Fruit fly (Drosophila melanogaster) whole organism, embryonic: ENCODE measurements around the gene CG6028.

Experiments used
- B-H2 ChIP-seq: fragments of 200-800 bp; sonication (Bioruptor generic); optimal IDR thresholded peaks from 2 replicates; lab custom pipeline; 2018; ENCODE audit warnings: missing biosample characterization, mild to moderate bottlenecking, missing genetic modification characterization
- Bgb ChIP-seq: fragments of 200-800 bp; sonication (Bioruptor generic); IDR thresholded peaks from 2 replicates; pipeline ENCODE4 v1.3.6; 2022; ENCODE audit warnings: missing biosample characterization, missing genetic modification characterization; ENCODE audit not compliant: partially characterized antibody
- BtbVII ChIP-seq: fragments of 200-800 bp; sonication (Bioruptor generic); optimal IDR thresholded peaks from 3 replicates; lab custom pipeline; 2017; ENCODE audit warnings: missing biosample characterization, mild to moderate bottlenecking, missing genetic modification characterization
- CG11560 ChIP-seq: fragments of 200-800 bp; sonication (Bioruptor generic); IDR thresholded peaks from 3 replicates; pipeline ENCODE4 v1.3.6; 2022; ENCODE audit warnings: missing biosample characterization, missing genetic modification characterization
- CG12071 ChIP-seq: fragments of 200-800 bp; sonication (Bioruptor generic); optimal IDR thresholded peaks from 3 replicates; lab custom pipeline; 2018; ENCODE audit warnings: missing biosample characterization, mild to moderate bottlenecking, missing genetic modification characterization
- CG13123 ChIP-seq: fragments of 200-800 bp; sonication (Bioruptor generic); optimal IDR thresholded peaks from 2 replicates; lab custom pipeline; 2016; ENCODE audit warnings: missing biosample characterization, missing genetic modification characterization
- CG15479 ChIP-seq: fragments of 200-800 bp; sonication (Bioruptor generic); optimal IDR thresholded peaks from 3 replicates; lab custom pipeline; 2019; ENCODE audit warnings: missing biosample characterization, mild to moderate bottlenecking, missing genetic modification characterization, moderate library complexity
- CG15696 ChIP-seq: fragments of 200-800 bp; sonication (Bioruptor generic); optimal IDR thresholded peaks from 2 replicates; lab custom pipeline; 2019; ENCODE audit warnings: missing biosample characterization, mild to moderate bottlenecking, missing genetic modification characterization, moderate library complexity
- CG1647 ChIP-seq: fragments of 200-800 bp; sonication (Bioruptor generic); optimal IDR thresholded peaks from 3 replicates; lab custom pipeline; 2016; ENCODE audit warnings: missing biosample characterization, missing genetic modification characterization
- CG16863 ChIP-seq: fragments of 200-800 bp; sonication (Bioruptor generic); optimal IDR thresholded peaks from 3 replicates; lab custom pipeline; 2016; ENCODE audit warnings: missing biosample characterization, missing genetic modification characterization
- CG17612 ChIP-seq: fragments of 200-800 bp; sonication (Bioruptor generic); IDR thresholded peaks from 2 replicates; pipeline ENCODE4 v1.3.6; 2022; ENCODE audit warnings: missing biosample characterization, missing genetic modification characterization
- CG17829 ChIP-seq: fragments of 200-800 bp; optimal IDR thresholded peaks from 2 replicates; lab custom pipeline; 2019; ENCODE audit warnings: missing biosample characterization, mild to moderate bottlenecking, missing genetic modification characterization, moderate library complexity
- CG18011 ChIP-seq: fragments of 200-800 bp; sonication (Bioruptor generic); optimal IDR thresholded peaks from 2 replicates; lab custom pipeline; 2017; ENCODE audit warnings: missing biosample characterization, missing genetic modification characterization, mild to moderate bottlenecking, moderate library complexity, missing genotype
- CG18764 ChIP-seq: fragments of 200-800 bp; sonication (Bioruptor generic); optimal IDR thresholded peaks from 3 replicates; lab custom pipeline; 2016; ENCODE audit warnings: missing biosample characterization, missing genetic modification characterization
- CG30020 ChIP-seq: fragments of 200-800 bp; optimal IDR thresholded peaks from 2 replicates; lab custom pipeline; 2019; ENCODE audit warnings: missing biosample characterization, mild to moderate bottlenecking, missing genetic modification characterization, moderate library complexity
- CG3726 ChIP-seq: fragments of 200-800 bp; sonication (Bioruptor generic); IDR thresholded peaks from 3 replicates; pipeline ENCODE4, ENCODE4 v1.3.6; 2022; ENCODE audit warnings: missing biosample characterization, missing genetic modification characterization
- CG3995 ChIP-seq: fragments of 200-800 bp; sonication (Bioruptor generic); optimal IDR thresholded peaks from 3 replicates; lab custom pipeline; 2016; ENCODE audit warnings: missing biosample characterization, missing genetic modification characterization
- CG4424 ChIP-seq: fragments of 200-800 bp; sonication (Bioruptor generic); optimal IDR thresholded peaks from 3 replicates; lab custom pipeline; 2016; ENCODE audit warnings: missing biosample characterization, missing genetic modification characterization
- CG6272 ChIP-seq: fragments of 200-800 bp; sonication (Bioruptor generic); IDR thresholded peaks from 2 replicates; pipeline ENCODE4 v1.3.6; 2022; ENCODE audit warnings: missing biosample characterization, missing genetic modification characterization
- CG6654 ChIP-seq: fragments of 200-800 bp; sonication (Bioruptor generic); optimal IDR thresholded peaks from 2 replicates; lab custom pipeline; 2017; ENCODE audit warnings: missing biosample characterization, mild to moderate bottlenecking, missing genetic modification characterization
- CG6689 ChIP-seq: fragments of 200-800 bp; sonication (Bioruptor generic); IDR thresholded peaks from 2 replicates; pipeline ENCODE4 v1.3.6; 2022; ENCODE audit warnings: missing biosample characterization, missing genetic modification characterization
- CG7745 ChIP-seq: fragments of 200-800 bp; sonication (Bioruptor generic); optimal IDR thresholded peaks from 2 replicates; lab custom pipeline; 2018; ENCODE audit warnings: missing biosample characterization, mild to moderate bottlenecking, missing genetic modification characterization, moderate library complexity
- CG9797 ChIP-seq: fragments of 200-800 bp; sonication (Bioruptor generic); optimal IDR thresholded peaks from 3 replicates; lab custom pipeline; 2018; ENCODE audit warnings: missing biosample characterization, mild to moderate bottlenecking, missing genetic modification characterization
- CG9932 ChIP-seq: fragments of 200-800 bp; sonication (Bioruptor generic); IDR thresholded peaks from 2 replicates; pipeline ENCODE4 v1.3.6; 2022; ENCODE audit warnings: missing biosample characterization, missing genetic modification characterization
- Dll ChIP-seq: fragments of 200-800 bp; sonication (Bioruptor generic); IDR thresholded peaks from 4 replicates; pipeline ENCODE4 v1.3.6; 2022; ENCODE audit warnings: missing biosample characterization, missing genetic modification characterization; ENCODE audit not compliant: partially characterized antibody
- E2f2 ChIP-seq: fragments of 200-800 bp; sonication (Bioruptor generic); IDR thresholded peaks from 2 replicates; pipeline ENCODE4 v1.3.6; 2022; ENCODE audit warnings: missing biosample characterization, missing genetic modification characterization
- Kr ChIP-seq: fragments of 200-800 bp; sonication (Bioruptor generic); optimal IDR thresholded peaks from 2 replicates; lab custom pipeline; 2017; ENCODE audit warnings: missing biosample characterization, mild to moderate bottlenecking, missing genetic modification characterization
- MESR4 ChIP-seq: fragments of 200-800 bp; sonication (Bioruptor generic); optimal IDR thresholded peaks from 2 replicates; lab custom pipeline; 2018; ENCODE audit warnings: missing biosample characterization, mild to moderate bottlenecking, missing genetic modification characterization, moderate library complexity
- MTF-1 ChIP-seq: fragments of 200-800 bp; sonication (Bioruptor generic); optimal IDR thresholded peaks from 2 replicates; lab custom pipeline; 2018; ENCODE audit warnings: missing biosample characterization, mild to moderate bottlenecking, missing genetic modification characterization, borderline replicate concordance
- Mes4 ChIP-seq: fragments of 200-800 bp; sonication (Bioruptor generic); optimal IDR thresholded peaks from 2 replicates; lab custom pipeline; 2016; ENCODE audit warnings: missing biosample characterization, missing genetic modification characterization
- Myb ChIP-seq: fragments of 200-800 bp; sonication (Bioruptor generic); optimal IDR thresholded peaks from 2 replicates; lab custom pipeline; 2016; ENCODE audit warnings: missing biosample characterization, missing genetic modification characterization
- Optix ChIP-seq: fragments of 200-800 bp; sonication (Bioruptor generic); IDR thresholded peaks from 3 replicates; pipeline ENCODE4 v1.3.6; 2022; ENCODE audit warnings: missing biosample characterization, missing genetic modification characterization
- Scr ChIP-seq: fragments of 200-800 bp; sonication (Bioruptor generic); IDR thresholded peaks from 2 replicates; pipeline ENCODE4 v1.3.6; 2022; ENCODE audit warnings: missing biosample characterization, missing genetic modification characterization; ENCODE audit not compliant: partially characterized antibody
- Side ChIP-seq: fragments of 200-800 bp; sonication (Bioruptor generic); optimal IDR thresholded peaks from 2 replicates; lab custom pipeline; 2016; ENCODE audit warnings: missing biosample characterization, missing genetic modification characterization
- Six4 ChIP-seq: fragments of 200-800 bp; sonication (Bioruptor generic); optimal IDR thresholded peaks from 2 replicates; lab custom pipeline; 2016; ENCODE audit warnings: missing biosample characterization, missing genetic modification characterization
- Stat92E ChIP-seq, 3 experiments: fragments of >200 bp in 2 of 3; fragments of 200-800 bp in 1 of 3; sonication (Bioruptor generic) in 1 of 3; optimal IDR thresholded peaks; 2 replicates each; lab custom pipeline; 2017 to 2019; ENCODE audit warnings: missing biosample characterization in 3 of 3, missing genetic modification characterization in 3 of 3, mild to moderate bottlenecking in 1 of 3, moderate library complexity in 1 of 3
- YL-1 ChIP-seq: fragments of 200-800 bp; sonication (Bioruptor generic); optimal IDR thresholded peaks from 3 replicates; lab custom pipeline; 2017; ENCODE audit warnings: missing biosample characterization, mild to moderate bottlenecking, missing genetic modification characterization
- amos ChIP-seq: fragments of 200-800 bp; sonication (Bioruptor generic); IDR thresholded peaks from 2 replicates; pipeline ENCODE4 v1.3.6; 2022; ENCODE audit warnings: missing biosample characterization, missing genetic modification characterization; ENCODE audit not compliant: partially characterized antibody
- az2 ChIP-seq: fragments of 200-800 bp; sonication (Bioruptor generic); optimal IDR thresholded peaks from 3 replicates; lab custom pipeline; 2016; ENCODE audit warnings: missing biosample characterization, missing genetic modification characterization
- gcm2 ChIP-seq: fragments of 200-800 bp; sonication (Bioruptor generic); optimal IDR thresholded peaks from 2 replicates; lab custom pipeline; 2016; ENCODE audit warnings: missing biosample characterization, missing genetic modification characterization
- gsb-n ChIP-seq: fragments of 200-800 bp; sonication (Bioruptor generic); optimal IDR thresholded peaks from 3 replicates; lab custom pipeline; 2018; ENCODE audit warnings: missing biosample characterization, mild to moderate bottlenecking, missing genetic modification characterization
- gt ChIP-seq: fragments of 200-800 bp; sonication (Bioruptor generic); IDR thresholded peaks from 2 replicates; pipeline ENCODE4 v1.3.6; 2022; ENCODE audit warnings: missing biosample characterization, missing genetic modification characterization
- kay ChIP-seq: fragments of 200-800 bp; sonication (Bioruptor generic); optimal IDR thresholded peaks from 2 replicates; lab custom pipeline; 2016; ENCODE audit warnings: missing biosample characterization, missing genetic modification characterization
- lab ChIP-seq: fragments of 200-800 bp; sonication (Bioruptor generic); optimal IDR thresholded peaks from 3 replicates; lab custom pipeline; 2017; ENCODE audit warnings: missing biosample characterization, missing genetic modification characterization, mild to moderate bottlenecking, moderate library complexity, missing genetic modification reagents
- nerfin-1 ChIP-seq: fragments of 200-800 bp; sonication (Bioruptor generic); optimal IDR thresholded peaks from 3 replicates; lab custom pipeline; 2019; ENCODE audit warnings: missing biosample characterization, mild to moderate bottlenecking, missing genetic modification characterization, moderate library complexity
- nerfin-2 ChIP-seq: fragments of 200-800 bp; sonication (Bioruptor generic); IDR thresholded peaks from 2 replicates; pipeline ENCODE4 v1.3.6; 2022; ENCODE audit warnings: missing biosample characterization, missing genetic modification characterization; ENCODE audit not compliant: partially characterized antibody
- pb ChIP-seq: fragments of 200-800 bp; sonication (Bioruptor generic); optimal IDR thresholded peaks from 3 replicates; lab custom pipeline; 2016; ENCODE audit warnings: missing biosample characterization, missing genetic modification characterization
- so ChIP-seq: fragments of 200-800 bp; sonication (Bioruptor generic); IDR thresholded peaks from 3 replicates; pipeline ENCODE4 v1.3.6; 2022; ENCODE audit warnings: missing biosample characterization, missing genetic modification characterization
- sqz ChIP-seq: fragments of 200-800 bp; sonication (Bioruptor generic); optimal IDR thresholded peaks from 3 replicates; lab custom pipeline; 2018; ENCODE audit warnings: missing biosample characterization, mild to moderate bottlenecking, missing genetic modification characterization
- unc-4 ChIP-seq: fragments of 200-800 bp; sonication (Bioruptor generic); IDR thresholded peaks from 2 replicates; pipeline ENCODE4 v1.3.6; 2022; ENCODE audit warnings: missing biosample characterization, missing genetic modification characterization; ENCODE audit not compliant: partially characterized antibody

Gene CG6028

dm6 chr3R:22034160-22034742 lies 8.9 kb upstream of the CG6028 start, which contains the start of the genes CG45099, CG6015, pit and Fadd:
Gene CG45099, minus strand, starts transcription at chr3R:22034286.
Gene CG6015, minus strand, starts transcription at chr3R:22034286.
Gene pit, plus strand, starts transcription at chr3R:22034298.
Gene Fadd, plus strand, starts transcription at chr3R:22034455.
- TF ChIP-seq Scr (GFP tag; lab: Robert Waterston, UW), result peak; percentile 71
- TF ChIP-seq nerfin-1 (tag; lab: Kevin White, UChicago), result peak; percentile 30
- TF ChIP-seq CG6654 (GFP tag; lab: Kevin White, UChicago), result no peak
- TF ChIP-seq Myb (GFP tag; lab: Kevin White, UChicago), result peak; percentile 25
- TF ChIP-seq CG15479 (GFP tag; lab: Kevin White, UChicago), result peak; percentile 31
- no peak for TF ChIP-seq CG1647 (GFP tag; lab: Kevin White, UChicago)
- no peak for TF ChIP-seq lab (GFP tag; lab: Kevin White, UChicago)
- TF ChIP-seq MTF-1 (GFP tag; lab: Kevin White, UChicago), result no peak
- no peak for TF ChIP-seq gsb-n (tag; lab: Kevin White, UChicago)
- TF ChIP-seq CG7745 (tag; lab: Kevin White, UChicago), result no peak
- no peak for TF ChIP-seq CG4424 (GFP tag; lab: Kevin White, UChicago)
- no peak for TF ChIP-seq pb (GFP tag; lab: Kevin White, UChicago)
- TF ChIP-seq kay (GFP tag; lab: Kevin White, UChicago), result peak; percentile 53
- peak; percentile 83 for TF ChIP-seq CG9797
- peak; percentile 60 for TF ChIP-seq Bgb (GFP tag; lab: Robert Waterston, UW)
- peak in 1 of 3 experiments; percentile 52 for TF ChIP-seq Stat92E (GFP tag; optimal IDR thresholded peaks at IDR 0.05; lab: Kevin White, UChicago)
- TF ChIP-seq E2f2 (GFP tag; lab: Robert Waterston, UW), result peak; percentile 41; the same call in 1 of the 2 replicates
- TF ChIP-seq CG3726, result no peak
- TF ChIP-seq CG17829 (tag; lab: Kevin White, UChicago), result peak; percentile 37
- TF ChIP-seq CG6272, result no peak
- TF ChIP-seq nerfin-2, result peak; percentile 50
- no peak for TF ChIP-seq az2 (GFP tag; lab: Kevin White, UChicago)
- peak; percentile 59; the same call in 1 of the 2 replicates for TF ChIP-seq amos (GFP tag; lab: Robert Waterston, UW)
- TF ChIP-seq CG18764, result no peak
- no peak for TF ChIP-seq Kr (GFP tag; lab: Kevin White, UChicago)
- TF ChIP-seq sqz, result no peak
- no peak for TF ChIP-seq CG17612 (GFP tag; lab: Robert Waterston, UW)
- TF ChIP-seq CG30020 (tag; lab: Kevin White, UChicago), result peak; percentile 50
- TF ChIP-seq gt, result no peak
- TF ChIP-seq CG15696 (tag; lab: Kevin White, UChicago), result peak; percentile 11
- TF ChIP-seq Mes4 (GFP tag; lab: Kevin White, UChicago), result no peak
- peak; percentile 16 for TF ChIP-seq CG3995 (GFP tag; lab: Kevin White, UChicago)
- no peak for TF ChIP-seq gcm2
- TF ChIP-seq YL-1, result no peak
- no peak for TF ChIP-seq B-H2 (GFP tag; lab: Kevin White, UChicago)
- no peak for TF ChIP-seq CG16863 (GFP tag; lab: Kevin White, UChicago)
- no peak for TF ChIP-seq CG13123 (GFP tag; lab: Kevin White, UChicago)
- peak; percentile 63 for TF ChIP-seq unc-4 (GFP tag; lab: Robert Waterston, UW)
- TF ChIP-seq Six4 (GFP tag; lab: Kevin White, UChicago), result no peak
- TF ChIP-seq CG6689 (GFP tag; lab: Robert Waterston, UW), result peak; percentile 54
- TF ChIP-seq CG12071 (GFP tag; lab: Kevin White, UChicago), result no peak
- TF ChIP-seq CG11560, result peak; percentile 94
- TF ChIP-seq MESR4 (GFP tag; lab: Kevin White, UChicago), result peak; percentile 34
- TF ChIP-seq Optix, result no peak
- no peak for TF ChIP-seq Side (GFP tag; lab: Kevin White, UChicago)
- no peak for TF ChIP-seq CG18011 (GFP tag; lab: Kevin White, UChicago)
- no peak for TF ChIP-seq so (GFP tag; lab: Robert Waterston, UW)
- TF ChIP-seq Dll (GFP tag; lab: Robert Waterston, UW), result peak; percentile 78
- no peak for TF ChIP-seq BtbVII (GFP tag; lab: Kevin White, UChicago)
- TF ChIP-seq CG9932 (GFP tag; lab: Robert Waterston, UW), result peak; percentile 9; the same call in 1 of the 2 replicates
